Fruit fly (Drosophila melanogaster) whole organism, larva: Measurements from ENCODE around the gene CG11815.

Experiments used
- noc ChIP-seq: fragments of 200-800 bp; sonication (Bioruptor generic); optimal IDR thresholded peaks from 3 replicates; lab custom pipeline; 2019; ENCODE audit warnings: missing biosample characterization, mild to moderate bottlenecking, missing genetic modification characterization, moderate library complexity

Gene CG11815

dm6 chr3L:1971103-1971742 is at the start of gene CG11815, which contains the start of gene acs:
CG11815 (minus strand) TSS chr3L:1971200.
acs (plus strand) TSS chr3L:1971638.
- TF ChIP-seq noc (tag; lab: Kevin White, UChicago), result no peak

dm6 chr3L:2005551-2005950 is 34.6 kb upstream of the CG11815 start, which contains the start of gene CG42841:
CG42841 (minus strand) TSS chr3L:2005651.
- no peak for TF ChIP-seq noc (tag; lab: Kevin White, UChicago)

- no peak for TF ChIP-seq noc (tag; lab: Kevin White, UChicago)
Measured at dm6 chr3L:2004732-2005131, 33.7 kb upstream of the CG11815 start.

- TF ChIP-seq noc (tag; lab: Kevin White, UChicago), result no peak
Measured at dm6 chr3L:1985406-1985805, 14.4 kb upstream of the CG11815 start.

- no peak for TF ChIP-seq noc (tag; lab: Kevin White, UChicago)
Measured at dm6 chr3L:1976760-1977159, 5.8 kb upstream of the CG11815 start.

dm6 chr3L:1969539-1970337 is 1.3 kb downstream of the CG11815 start, which contains the start of gene CG1927:
CG1927 (minus strand) TSS chr3L:1970079.
- TF ChIP-seq noc (tag; lab: Kevin White, UChicago), result no peak

- no peak for TF ChIP-seq noc (tag; lab: Kevin White, UChicago)
Measured at dm6 chr3L:1968805-1969378, 2.1 kb downstream of the CG11815 start.

- TF ChIP-seq noc (tag; lab: Kevin White, UChicago), result no peak
Measured at dm6 chr3L:1968401-1968800, 2.6 kb downstream of the CG11815 start.

dm6 chr3L:1967452-1968310 is 3.3 kb downstream of the CG11815 start:
- peak; percentile 77 for TF ChIP-seq noc (tag; lab: Kevin White, UChicago)

- TF ChIP-seq noc (tag; lab: Kevin White, UChicago), result peak; percentile 40
Measured at dm6 chr3L:1964599-1965143, 6.3 kb downstream of the CG11815 start.

dm6 chr3L:1964099-1964498 is 6.9 kb downstream of the CG11815 start, which contains the start of gene mv:
mv (minus strand) TSS chr3L:1964178.
- no peak for TF ChIP-seq noc (tag; lab: Kevin White, UChicago)

dm6 chr3L:1962964-1963363 is 8.0 kb downstream of the CG11815 start, which contains the start of gene SCOT:
SCOT (plus strand) TSS chr3L:1963143.
- TF ChIP-seq noc (tag; lab: Kevin White, UChicago), result no peak

dm6 chr3L:1947463-1948126 is 23.4 kb downstream of the CG11815 start, which contains the start of the genes mu2 and Cnb:
mu2 (minus strand) TSS chr3L:1947475.
Cnb (plus strand) TSS chr3L:1947565.
- no peak for TF ChIP-seq noc (tag; lab: Kevin White, UChicago)

dm6 chr3L:1940843-1941418 is 30.1 kb downstream of the CG11815 start, which contains the start of gene Mfap1:
Mfap1 (plus strand) TSS chr3L:1941068.
- TF ChIP-seq noc (tag; lab: Kevin White, UChicago), result no peak
